Fruit fly (Drosophila melanogaster) whole organism, embryonic: ENCODE data around the gene Tango2.

Experiments used
- Awh ChIP-seq: fragments of 200-800 bp; sonication (Bioruptor generic); IDR thresholded peaks from 2 replicates; pipeline ENCODE4, ENCODE4 v1.3.6; 2022; ENCODE audit warnings: missing biosample characterization, missing genetic modification characterization
- Blimp-1 ChIP-seq: fragments of 200-800 bp; sonication (Bioruptor generic); optimal IDR thresholded peaks from 3 replicates; lab custom pipeline; 2018; ENCODE audit warnings: missing biosample characterization, missing genetic modification characterization, mild to moderate bottlenecking, moderate library complexity, missing genetic modification reagents
- CG10209 ChIP-seq: fragments of 200-800 bp; sonication (Bioruptor generic); optimal IDR thresholded peaks from 3 replicates; lab custom pipeline; 2017; ENCODE audit warnings: missing biosample characterization, mild to moderate bottlenecking, missing genetic modification characterization, missing genetic modification reagents
- CG10654 ChIP-seq: fragments of 200-800 bp; sonication (Bioruptor generic); optimal IDR thresholded peaks from 2 replicates; lab custom pipeline; 2016; ENCODE audit warnings: missing biosample characterization, missing genetic modification characterization
- CG10959 ChIP-seq: fragments of 200-800 bp; sonication (Bioruptor generic); IDR thresholded peaks from 2 replicates; pipeline ENCODE4 v1.3.6; 2022; ENCODE audit warnings: missing biosample characterization, missing genetic modification characterization
- CG12219 ChIP-seq: fragments of 200-800 bp; sonication (Bioruptor generic); optimal IDR thresholded peaks from 3 replicates; lab custom pipeline; 2018; ENCODE audit warnings: missing biosample characterization, mild to moderate bottlenecking, missing genetic modification characterization
- CG12659 ChIP-seq: fragments of 200-800 bp; sonication (Bioruptor generic); optimal IDR thresholded peaks from 3 replicates; lab custom pipeline; 2017; ENCODE audit warnings: mild to moderate bottlenecking, missing biosample characterization, missing genetic modification reagents, missing genetic modification characterization
- CG14965 ChIP-seq: fragments of 200-800 bp; sonication (Bioruptor generic); optimal IDR thresholded peaks from 2 replicates; lab custom pipeline; 2016; ENCODE audit warnings: missing biosample characterization, missing genetic modification characterization, borderline replicate concordance
- CG15269 ChIP-seq: fragments of 200-800 bp; sonication (Bioruptor generic); optimal IDR thresholded peaks from 2 replicates; lab custom pipeline; 2018; ENCODE audit warnings: missing biosample characterization, mild to moderate bottlenecking, missing genetic modification characterization, moderate library complexity
- CG3163 ChIP-seq: fragments of 200-800 bp; sonication (Bioruptor generic); optimal IDR thresholded peaks from 3 replicates; lab custom pipeline; 2016; ENCODE audit warnings: missing biosample characterization, missing genetic modification characterization
- CG3281 ChIP-seq: fragments of 200-800 bp; sonication (Bioruptor generic); optimal IDR thresholded peaks from 3 replicates; lab custom pipeline; 2017; ENCODE audit warnings: missing biosample characterization, mild to moderate bottlenecking, missing genetic modification characterization
- CG3726 ChIP-seq: fragments of 200-800 bp; sonication (Bioruptor generic); IDR thresholded peaks from 3 replicates; pipeline ENCODE4, ENCODE4 v1.3.6; 2022; ENCODE audit warnings: missing biosample characterization, missing genetic modification characterization
- CG4617 ChIP-seq: fragments of 200-800 bp; sonication (Bioruptor generic); optimal IDR thresholded peaks from 3 replicates; lab custom pipeline; 2016; ENCODE audit warnings: missing biosample characterization, missing genetic modification characterization, borderline replicate concordance
- CG6175 ChIP-seq: fragments of 200-800 bp; sonication (Bioruptor generic); IDR thresholded peaks from 3 replicates; pipeline ENCODE4 v1.3.6; 2022; ENCODE audit warnings: missing biosample characterization, missing genetic modification characterization
- CG6272 ChIP-seq: fragments of 200-800 bp; sonication (Bioruptor generic); IDR thresholded peaks from 2 replicates; pipeline ENCODE4 v1.3.6; 2022; ENCODE audit warnings: missing biosample characterization, missing genetic modification characterization
- CG7372 ChIP-seq: fragments of 200-800 bp; sonication (Bioruptor generic); IDR thresholded peaks from 2 replicates; pipeline ENCODE4 v1.3.6; 2022; ENCODE audit warnings: missing biosample characterization, missing genetic modification characterization
- CG8290 ChIP-seq, 3 experiments: fragments of 200-800 bp; sonication (Bioruptor generic); optimal IDR thresholded peaks; 2 replicates each; lab custom pipeline; 2016 to 2019; ENCODE audit warnings: missing biosample characterization in 3 of 3, missing genetic modification characterization in 3 of 3, mild to moderate bottlenecking in 2 of 3, moderate library complexity in 1 of 3
- CG9215 ChIP-seq: fragments of 200-800 bp; sonication (Bioruptor generic); IDR thresholded peaks from 2 replicates; pipeline ENCODE4 v1.3.6; 2022; ENCODE audit warnings: missing biosample characterization, missing genetic modification characterization
- CG9817 ChIP-seq: fragments of 200-800 bp; sonication (Bioruptor generic); optimal IDR thresholded peaks from 2 replicates; lab custom pipeline; 2018; ENCODE audit warnings: missing biosample characterization, mild to moderate bottlenecking, missing genetic modification characterization, moderate library complexity
- CTCF ChIP-seq: fragments of 200-800 bp; sonication (Bioruptor generic); optimal IDR thresholded peaks from 2 replicates; lab custom pipeline; 2017; ENCODE audit warnings: missing biosample characterization, mild to moderate bottlenecking, missing genetic modification characterization, moderate library complexity
- CoRest ChIP-seq: fragments of 200-800 bp; sonication (Bioruptor generic); optimal IDR thresholded peaks from 3 replicates; lab custom pipeline; 2018; ENCODE audit warnings: missing biosample characterization, mild to moderate bottlenecking, missing genetic modification characterization, moderate library complexity
- Drgx ChIP-seq: fragments of 200-800 bp; sonication (Bioruptor generic); IDR thresholded peaks from 2 replicates; pipeline ENCODE4 v1.3.6; 2022; ENCODE audit warnings: missing biosample characterization, missing genetic modification characterization
- HHEX ChIP-seq: fragments of 200-800 bp; sonication (Bioruptor generic); optimal IDR thresholded peaks from 3 replicates; lab custom pipeline; 2017; ENCODE audit warnings: missing biosample characterization, mild to moderate bottlenecking, missing genetic modification characterization, missing genetic modification reagents
- Hey ChIP-seq: fragments of 200-800 bp; sonication (Bioruptor generic); optimal IDR thresholded peaks from 3 replicates; lab custom pipeline; 2018; ENCODE audit warnings: missing biosample characterization, mild to moderate bottlenecking, missing genetic modification characterization
- Hmr ChIP-seq: fragments of 200-800 bp; sonication (Bioruptor generic); optimal IDR thresholded peaks from 3 replicates; lab custom pipeline; 2017; ENCODE audit warnings: mild to moderate bottlenecking, missing biosample characterization, missing genetic modification reagents, missing genetic modification characterization
- Hr39 ChIP-seq: fragments of >200 bp; optimal IDR thresholded peaks from 2 replicates; lab custom pipeline; 2017
- Rx ChIP-seq: fragments of 200-800 bp; sonication (Bioruptor generic); IDR thresholded peaks from 2 replicates; pipeline ENCODE4 v1.3.6; 2022; ENCODE audit warnings: missing biosample characterization, missing genetic modification characterization
- Sry-β ChIP-seq: fragments of 200-800 bp; sonication (Bioruptor generic); optimal IDR thresholded peaks from 2 replicates; lab custom pipeline; 2018; ENCODE audit warnings: missing biosample characterization, mild to moderate bottlenecking, missing genetic modification characterization, moderate library complexity
- Sry-δ ChIP-seq: fragments of 200-800 bp; sonication (Bioruptor generic); optimal IDR thresholded peaks from 2 replicates; lab custom pipeline; 2016; ENCODE audit warnings: missing biosample characterization, missing genetic modification characterization
- Ssrp ChIP-seq: fragments of 200-800 bp; sonication (Bioruptor generic); optimal IDR thresholded peaks from 2 replicates; lab custom pipeline; 2018; ENCODE audit warnings: missing biosample characterization, mild to moderate bottlenecking, missing genetic modification characterization, moderate library complexity
- Usf ChIP-seq: fragments of 200-800 bp; sonication (Bioruptor generic); optimal IDR thresholded peaks from 2 replicates; lab custom pipeline; 2017; ENCODE audit warnings: missing genotype, missing biosample characterization, missing genetic modification characterization
- Vsx1 ChIP-seq: fragments of 200-800 bp; sonication (Bioruptor generic); optimal IDR thresholded peaks from 2 replicates; lab custom pipeline; 2017; ENCODE audit warnings: missing biosample characterization, mild to moderate bottlenecking, missing genetic modification characterization, missing genetic modification reagents
- bbx ChIP-seq: fragments of 200-800 bp; sonication (Bioruptor generic); IDR thresholded peaks from 2 replicates; pipeline ENCODE4 v1.3.6; 2022; ENCODE audit warnings: missing biosample characterization, missing genetic modification characterization; ENCODE audit not compliant: partially characterized antibody
- bowl ChIP-seq: fragments of 200-800 bp; sonication (Bioruptor generic); IDR thresholded peaks from 2 replicates; pipeline ENCODE4 v1.3.6; 2022; ENCODE audit warnings: missing biosample characterization, missing genetic modification characterization
- chif ChIP-seq, 2 experiments: fragments of 200-800 bp; sonication (Bioruptor generic); optimal IDR thresholded peaks; 3 replicates each; lab custom pipeline; 2016; ENCODE audit warnings: missing biosample characterization in 2 of 2, missing genetic modification characterization in 2 of 2
- chn ChIP-seq: fragments of 200-800 bp; sonication (Bioruptor generic); optimal IDR thresholded peaks from 2 replicates; lab custom pipeline; 2016; ENCODE audit warnings: missing biosample characterization, missing genetic modification characterization
- ems ChIP-seq: fragments of 200-800 bp; sonication (Bioruptor generic); optimal IDR thresholded peaks from 3 replicates; lab custom pipeline; 2016; ENCODE audit warnings: missing biosample characterization, missing genetic modification characterization
- ewg ChIP-seq: fragments of 200-800 bp; sonication (Bioruptor generic); optimal IDR thresholded peaks from 3 replicates; lab custom pipeline; 2017; ENCODE audit warnings: mild to moderate bottlenecking, missing biosample characterization, missing genetic modification reagents, missing genetic modification characterization
- eyg ChIP-seq: fragments of 200-800 bp; sonication (Bioruptor generic); optimal IDR thresholded peaks from 3 replicates; lab custom pipeline; 2016; ENCODE audit warnings: missing biosample characterization, missing genetic modification characterization
- fd102C ChIP-seq: fragments of 200-800 bp; sonication (Bioruptor generic); optimal IDR thresholded peaks from 2 replicates; lab custom pipeline; 2018; ENCODE audit warnings: missing biosample characterization, mild to moderate bottlenecking, missing genetic modification characterization, moderate library complexity
- gce ChIP-seq: fragments of 200-800 bp; sonication (Bioruptor generic); IDR thresholded peaks from 3 replicates; pipeline ENCODE4 v1.3.6; 2022; ENCODE audit warnings: missing biosample characterization, missing genetic modification characterization
- klu ChIP-seq: fragments of 200-800 bp; sonication (Bioruptor generic); IDR thresholded peaks from 2 replicates; pipeline ENCODE4 v1.3.6; 2022; ENCODE audit warnings: missing biosample characterization, missing genetic modification characterization
- nau ChIP-seq: fragments of 200-800 bp; sonication (Bioruptor generic); optimal IDR thresholded peaks from 3 replicates; lab custom pipeline; 2017; ENCODE audit warnings: missing biosample characterization, mild to moderate bottlenecking, missing genetic modification characterization, missing genetic modification reagents
- oc ChIP-seq: fragments of 200-800 bp; sonication (Bioruptor generic); optimal IDR thresholded peaks from 2 replicates; lab custom pipeline; 2018; ENCODE audit warnings: missing biosample characterization, mild to moderate bottlenecking, missing genetic modification characterization, moderate library complexity
- p53 ChIP-seq: fragments of 200-800 bp; sonication (Bioruptor generic); optimal IDR thresholded peaks from 2 replicates; lab custom pipeline; 2016; ENCODE audit warnings: missing biosample characterization, missing genetic modification characterization
- pfk ChIP-seq: fragments of 200-800 bp; sonication (Bioruptor generic); optimal IDR thresholded peaks from 2 replicates; lab custom pipeline; 2018; ENCODE audit warnings: missing biosample characterization, mild to moderate bottlenecking, missing genetic modification characterization, moderate library complexity
- run ChIP-seq: fragments of 200-800 bp; sonication (Bioruptor generic); optimal IDR thresholded peaks from 3 replicates; lab custom pipeline; 2018; ENCODE audit warnings: missing biosample characterization, mild to moderate bottlenecking, missing genetic modification characterization
- ssp ChIP-seq: fragments of 200-800 bp; sonication (Bioruptor generic); IDR thresholded peaks from 2 replicates; pipeline ENCODE4 v1.3.6; 2022; ENCODE audit warnings: missing biosample characterization, missing genetic modification characterization
- tap ChIP-seq: fragments of 200-800 bp; optimal IDR thresholded peaks from 3 replicates; lab custom pipeline; 2019; ENCODE audit warnings: missing biosample characterization, mild to moderate bottlenecking, missing genetic modification characterization, moderate library complexity
- tna ChIP-seq: fragments of 200-800 bp; sonication (Bioruptor generic); IDR thresholded peaks from 2 replicates; pipeline ENCODE4 v1.3.6; 2022; ENCODE audit warnings: missing biosample characterization, missing genetic modification characterization; ENCODE audit not compliant: partially characterized antibody

Gene Tango2

DNA sequence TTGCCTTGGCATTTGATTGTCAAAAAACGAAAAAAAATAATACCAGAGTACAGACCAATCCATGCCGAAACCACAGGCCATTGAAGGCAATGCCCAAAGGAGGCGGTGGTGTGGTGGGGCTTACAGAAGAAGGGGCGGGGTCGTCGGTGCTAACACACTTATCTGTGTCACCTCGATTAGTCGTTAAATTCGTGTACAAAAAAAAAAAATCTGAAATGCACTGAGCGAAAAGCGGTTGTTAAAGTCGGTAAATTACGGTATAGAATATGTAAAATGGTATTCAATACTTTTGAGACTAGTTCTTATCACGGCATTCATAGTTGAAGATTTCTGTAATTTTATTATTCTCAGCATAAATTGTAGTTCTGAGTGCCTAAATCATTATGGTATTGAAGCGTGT lies 27.2 kb downstream of the Tango2 start (continued):
- TF ChIP-seq CG3726 (GFP tag; lab: Robert Waterston, UW) (no peak), CG14965 (GFP tag; lab: Kevin White, UChicago) (no peak), p53 (GFP tag; lab: Kevin White, UChicago) (no peak), eyg (GFP tag; lab: Kevin White, UChicago) (no peak), CG6175 (GFP tag; lab: Robert Waterston, UW) (no peak), Rx (GFP tag; lab: Robert Waterston, UW) (0 out of 2 replicates have a peak, but pooled peaks have one; percentile 42), Sry-δ (GFP tag; lab: Kevin White, UChicago) (no peak), CG12219 (peak; percentile 36), Hr39 (lab: Kevin White, UChicago) (no peak), CG6272 (GFP tag; lab: Robert Waterston, UW) (peak; percentile 37; the same call in 1 of the 2 replicates), bbx (GFP tag; lab: Robert Waterston, UW) (no peak), CG3281 (GFP tag; lab: Kevin White, UChicago) (peak; percentile 28), CG10959 (GFP tag; lab: Robert Waterston, UW) (peak; percentile 40; the same call in 1 of the 2 replicates), Usf (GFP tag; lab: Kevin White, UChicago) (no peak), CG10209 (GFP tag; lab: Kevin White, UChicago) (peak; percentile 39), CG3163 (no peak), Hmr (GFP tag; lab: Kevin White, UChicago) (peak; percentile 12), tap (tag; lab: Kevin White, UChicago) (peak; percentile 10), tna (no peak), CG15269 (tag; lab: Kevin White, UChicago) (peak; percentile 28), CG7372 (no peak), chn (GFP tag; lab: Kevin White, UChicago) (peak; percentile 51), nau (GFP tag; lab: Kevin White, UChicago) (peak; percentile 13), Awh (GFP tag; lab: Robert Waterston, UW) (0 out of 2 replicates have a peak, but pooled peaks have one; percentile 32), CG10654 (peak; percentile 54), CG9817 (tag; lab: Kevin White, UChicago) (no peak), CoRest (tag; lab: Kevin White, UChicago) (peak; percentile 10), CG8290 (GFP tag; optimal IDR thresholded peaks at IDR 0.05; lab: Kevin White, UChicago) (no peak), CG8290 (tag; optimal IDR thresholded peaks at IDR 0.05; lab: Kevin White, UChicago) (peak in 1 of 2 experiments; percentile 37), klu (GFP tag; lab: Robert Waterston, UW) (no peak), Drgx (GFP tag; lab: Robert Waterston, UW) (0 out of 2 replicates have a peak, but pooled peaks have one; percentile 14), Ssrp (tag; lab: Kevin White, UChicago) (peak; percentile 37), Hey (no peak), Blimp-1 (peak; percentile 81), CG12659 (GFP tag; lab: Kevin White, UChicago) (peak; percentile 37), ssp (peak; percentile 34), Sry-β (GFP tag; lab: Kevin White, UChicago) (no peak), ewg (GFP tag; lab: Kevin White, UChicago) (no peak), CTCF (GFP tag; lab: Kevin White, UChicago) (no peak), Vsx1 (peak; percentile 6), CG9215 (GFP tag; lab: Robert Waterston, UW) (no peak), run (no peak), CG4617 (no peak), gce (GFP tag; lab: Robert Waterston, UW) (0 out of 3 replicates have a peak, but pooled peaks have one; percentile 23), bowl (peak; percentile 46; the same call in 1 of the 2 replicates), pfk (GFP tag; lab: Kevin White, UChicago) (no peak), ems (GFP tag; lab: Kevin White, UChicago) (no peak), fd102C (no peak), chif (GFP tag; optimal IDR thresholded peaks at IDR 0.05; lab: Kevin White, UChicago) (peak in 1 of 2 experiments; percentile 51), HHEX (peak; percentile 53), oc (tag; lab: Kevin White, UChicago) (no peak)
